Worm (Caenorhabditis elegans): Measurements from ENCODE around the gene sbp-1.

DNA sequence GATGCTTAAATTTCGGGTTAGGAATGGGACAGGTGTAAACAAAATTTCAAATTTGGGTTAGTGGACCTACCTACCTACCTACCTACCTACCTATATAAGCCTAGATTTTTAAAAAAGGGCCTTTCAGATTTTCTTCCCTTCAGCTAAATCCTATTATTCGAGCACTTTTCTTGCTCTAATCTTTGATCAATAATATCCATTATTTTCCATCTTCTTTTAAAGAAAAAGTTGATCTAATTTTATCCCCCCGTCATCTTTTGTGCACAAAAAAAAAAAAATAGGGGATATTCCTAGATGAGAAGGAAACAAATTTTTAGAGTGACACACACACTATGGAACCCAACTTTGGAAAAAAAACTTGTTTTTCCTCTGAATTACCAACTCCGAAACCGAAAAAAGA is 51.5 kb downstream of the sbp-1 start:
- TF ChIP-seq daf-12 (tag; optimal IDR thresholded peaks at IDR 0.05) (no peak), nhr-77 (tag; optimal IDR thresholded peaks at IDR 0.05) (no peak), ceh-9 (tag; optimal IDR thresholded peaks at IDR 0.05) (no peak), ceh-16 (tag; optimal IDR thresholded peaks at IDR 0.05) (no peak), egl-27 (tag; optimal IDR thresholded peaks at IDR 0.05) (no peak)

All from whole organism, L3 larva.